Worm (Caenorhabditis elegans) whole organism, midembryonic: Measurements from ENCODE around the gene F13H10.1.

ENCODE experiments used
- cog-1 ChIP-seq: sonication (generic microtip); optimal IDR thresholded peaks from 2 replicates; lab custom pipeline; 2016; ENCODE audit warnings: missing genetic modification characterization, missing compliant biosample characterization
- flt-1 ChIP-seq: fragments of 200-800 bp; sonication (Bioruptor generic); IDR thresholded peaks from 2 replicates; pipeline ENCODE4 v1.3.6; 2022; ENCODE audit warnings: missing genetic modification characterization, missing compliant biosample characterization
- klf-2 ChIP-seq: fragments of 200-800 bp; sonication (Bioruptor generic); conservative IDR thresholded peaks from 2 replicates; pipeline ENCODE4 v1.3.6; 2022; ENCODE audit warnings: missing genetic modification reagents, missing genetic modification characterization, missing compliant biosample characterization
- med-1 ChIP-seq: sonication (generic microtip); optimal IDR thresholded peaks from 2 replicates; lab custom pipeline; 2017; ENCODE audit warnings: missing genetic modification characterization, mild to moderate bottlenecking, missing compliant biosample characterization, antibody characterized with exemption, missing genetic modification reagents; ENCODE audit not compliant: insufficient read depth
- tab-1 ChIP-seq: fragments of 200-800 bp; sonication (Bioruptor generic); IDR thresholded peaks from 2 replicates; pipeline ENCODE4 v1.3.6; 2022; ENCODE audit warnings: missing genetic modification characterization, missing compliant biosample characterization

- TF ChIP-seq tab-1 (GFP tag; lab: Robert Waterston, UW) (no peak), flt-1 (no peak), cog-1 (tag; lab: Kevin White, UChicago) (no peak), klf-2 (no peak), med-1 (GFP tag; lab: Kevin White, UChicago) (no peak)
These were observed 39.7 kb upstream of the F13H10.1 start for ce11 chrIV:10964688-10965087.
